Fruit fly (Drosophila melanogaster) whole organism, adult: ENCODE results near the gene Mul1.

ENCODE experiments used
- CG11617 ChIP-seq: fragments of 200-800 bp; sonication (Bioruptor generic); optimal IDR thresholded peaks from 2 replicates; lab custom pipeline; 2017; ENCODE audit warnings: mild to moderate bottlenecking, missing biosample characterization, missing genetic modification reagents, missing genetic modification characterization
- CG12768 ChIP-seq: fragments of 200-800 bp; sonication (Bioruptor generic); optimal IDR thresholded peaks from 2 replicates; lab custom pipeline; 2017; ENCODE audit warnings: missing biosample characterization, missing genetic modification characterization, mild to moderate bottlenecking, moderate library complexity, missing genetic modification reagents
- CG14711 ChIP-seq: fragments of 200-800 bp; sonication (Bioruptor generic); optimal IDR thresholded peaks from 2 replicates; lab custom pipeline; 2018; ENCODE audit warnings: missing biosample characterization, mild to moderate bottlenecking, missing genetic modification characterization, moderate library complexity
- CG1620 ChIP-seq: fragments of 200-800 bp; sonication (Bioruptor generic); optimal IDR thresholded peaks from 2 replicates; lab custom pipeline; 2016; ENCODE audit warnings: missing biosample characterization, missing genetic modification characterization
- CG33017 ChIP-seq: fragments of 200-800 bp; sonication (Bioruptor generic); optimal IDR thresholded peaks from 2 replicates; lab custom pipeline; 2018; ENCODE audit warnings: missing biosample characterization, mild to moderate bottlenecking, missing genetic modification characterization, moderate library complexity
- CG5204 ChIP-seq: fragments of 200-800 bp; sonication (Bioruptor generic); optimal IDR thresholded peaks from 2 replicates; lab custom pipeline; 2016; ENCODE audit warnings: missing biosample characterization, missing genetic modification characterization
- CG7045 ChIP-seq: fragments of 200-800 bp; sonication (Bioruptor generic); optimal IDR thresholded peaks from 2 replicates; lab custom pipeline; 2017; ENCODE audit warnings: missing biosample characterization, mild to moderate bottlenecking, missing genetic modification characterization
- CG7101 ChIP-seq: fragments of 200-800 bp; sonication (Bioruptor generic); optimal IDR thresholded peaks from 2 replicates; lab custom pipeline; 2018; ENCODE audit warnings: missing biosample characterization, mild to moderate bottlenecking, missing genetic modification characterization, moderate library complexity
- Clk ChIP-seq: fragments of 200-800 bp; sonication (Bioruptor generic); optimal IDR thresholded peaks from 2 replicates; lab custom pipeline; 2017; ENCODE audit warnings: missing biosample characterization, missing genetic modification characterization
- Crg-1 ChIP-seq: fragments of 200-800 bp; sonication (Bioruptor generic); optimal IDR thresholded peaks from 2 replicates; lab custom pipeline; 2016; ENCODE audit warnings: missing biosample characterization, missing genetic modification characterization
- Hr96 ChIP-seq: fragments of 200-800 bp; sonication (Bioruptor generic); optimal IDR thresholded peaks from 2 replicates; lab custom pipeline; 2016; ENCODE audit warnings: missing biosample characterization, missing genetic modification characterization
- Mnt ChIP-seq: fragments of 200-800 bp; sonication (Bioruptor generic); optimal IDR thresholded peaks from 2 replicates; lab custom pipeline; 2016; ENCODE audit warnings: missing biosample characterization, mild to moderate bottlenecking, missing genetic modification characterization
- bab1 ChIP-seq: fragments of 200-800 bp; sonication (Bioruptor generic); optimal IDR thresholded peaks from 3 replicates; lab custom pipeline; 2019; ENCODE audit warnings: missing biosample characterization, mild to moderate bottlenecking, missing genetic modification characterization, moderate library complexity
- cic ChIP-seq: fragments of 200-800 bp; sonication (Bioruptor generic); optimal IDR thresholded peaks from 2 replicates; lab custom pipeline; 2017; ENCODE audit warnings: missing biosample characterization, mild to moderate bottlenecking, missing genetic modification characterization, moderate library complexity
- cnc ChIP-seq, 2 experiments: fragments of >200 bp; optimal IDR thresholded peaks; 2 replicates each; lab custom pipeline; 2017
- kay ChIP-seq: fragments of 200-800 bp; sonication (Bioruptor generic); peaks from one replicate; lab custom pipeline; 2016; ENCODE audit warnings: missing biosample characterization, missing genetic modification characterization, borderline replicate concordance
- ovo ChIP-seq: fragments of 200-800 bp; sonication (Bioruptor generic); optimal IDR thresholded peaks from 2 replicates; lab custom pipeline; 2016; ENCODE audit warnings: missing biosample characterization, missing genetic modification characterization
- pad ChIP-seq: fragments of 200-800 bp; sonication (Bioruptor generic); optimal IDR thresholded peaks from 3 replicates; lab custom pipeline; 2017; ENCODE audit warnings: missing biosample characterization, missing genetic modification characterization, mild to moderate bottlenecking, moderate library complexity, missing genetic modification reagents
- tj ChIP-seq: fragments of 200-800 bp; sonication (Bioruptor generic); optimal IDR thresholded peaks from 3 replicates; lab custom pipeline; 2017; ENCODE audit warnings: missing biosample characterization, mild to moderate bottlenecking, missing genetic modification characterization, moderate library complexity
- toe ChIP-seq: fragments of 200-800 bp; sonication (Bioruptor generic); optimal IDR thresholded peaks from 2 replicates; lab custom pipeline; 2016; ENCODE audit warnings: missing biosample characterization, missing genetic modification characterization

The Mul1 gene

DNA sequence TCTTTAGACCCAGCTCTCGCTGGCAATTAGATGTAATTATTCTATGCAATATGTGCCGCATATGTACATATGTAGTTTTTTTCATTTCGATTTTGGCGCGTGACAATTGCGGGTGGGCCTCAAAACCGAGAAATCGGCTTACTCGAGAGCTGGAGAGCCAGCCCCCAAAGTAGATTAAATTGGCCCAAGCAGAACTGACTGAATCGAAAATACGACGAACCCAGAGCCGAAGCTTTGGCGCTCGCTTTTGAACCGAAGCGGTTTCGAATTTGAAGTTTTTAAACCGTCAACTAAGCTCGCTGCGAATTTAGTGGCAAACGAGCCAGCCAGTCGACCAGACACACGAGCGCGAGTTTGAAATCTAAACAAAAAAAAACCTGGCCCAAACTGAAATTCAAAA, 25.0 kb downstream of the Mul1 start, which contains the start of gene CG1136:
Gene CG1136 (plus strand): TSS at position 308 of the 400 bp plus-strand sequence.
- peak; percentile 14 for TF ChIP-seq tj (GFP tag; lab: Kevin White, UChicago)
- no peak for TF ChIP-seq CG7101 (tag; lab: Kevin White, UChicago)

DNA sequence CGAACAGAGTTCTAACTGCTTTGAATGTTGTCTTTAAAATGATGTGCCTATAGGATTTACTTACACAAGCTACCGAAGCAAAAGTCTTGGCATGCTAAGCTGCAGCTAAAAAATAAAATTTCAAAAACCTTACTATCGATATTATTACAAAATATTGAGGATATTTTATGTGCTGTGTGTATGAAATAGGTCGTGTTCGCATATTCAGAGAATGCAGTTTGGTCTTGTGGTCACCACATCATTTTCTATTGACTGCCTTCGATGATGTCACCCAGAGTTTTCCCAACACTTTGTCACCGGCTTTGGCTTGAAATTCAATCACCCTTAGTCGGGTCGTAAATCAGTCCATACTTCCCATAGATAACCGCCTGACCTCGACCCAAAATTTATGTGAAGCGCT, 26.4 kb downstream of the Mul1 start, which contains the start of gene Dpy-30L2:
Gene Dpy-30L2 (minus strand): TSS at position 101 of the 400 bp plus-strand sequence.
- no peak for TF ChIP-seq pad
- no peak for TF ChIP-seq toe
- TF ChIP-seq CG7101 (tag; lab: Kevin White, UChicago) = no peak
- no peak for TF ChIP-seq CG5204 (GFP tag; lab: Kevin White, UChicago)
- TF ChIP-seq Clk (GFP tag; lab: Kevin White, UChicago) = no peak
- TF ChIP-seq CG12768 (GFP tag; lab: Kevin White, UChicago) = no peak
- TF ChIP-seq CG33017 (tag; lab: Kevin White, UChicago) = no peak
- no peak for TF ChIP-seq Mnt (GFP tag; lab: Kevin White, UChicago)
- no peak for TF ChIP-seq kay (GFP tag; lab: Kevin White, UChicago)
- TF ChIP-seq CG14711 = no peak
- TF ChIP-seq cic (GFP tag; lab: Kevin White, UChicago) = no peak

DNA sequence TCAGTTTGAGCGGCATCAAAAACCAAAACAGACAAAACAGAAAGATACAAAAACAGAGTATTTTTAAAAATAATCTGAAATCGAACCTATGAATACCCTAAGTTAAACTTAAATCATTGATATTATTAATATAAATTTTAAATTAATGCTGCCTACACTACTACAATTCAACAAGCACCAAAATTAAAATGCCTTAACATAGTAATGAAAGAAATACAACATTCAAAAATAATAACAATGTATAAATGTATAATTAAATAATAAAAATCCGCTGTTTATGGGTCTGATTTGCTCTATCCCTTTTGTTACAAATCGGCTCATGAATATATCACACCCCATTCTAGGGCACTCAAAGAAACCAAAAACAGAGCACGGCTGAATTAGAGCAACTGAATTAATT, 27.8 kb downstream of the Mul1 start:
- TF ChIP-seq CG5204 (GFP tag; lab: Kevin White, UChicago) (no peak), Hr96 (GFP tag; lab: Kevin White, UChicago) (no peak), CG7045 (no peak), Clk (GFP tag; lab: Kevin White, UChicago) (no peak), pad (no peak), CG12768 (GFP tag; lab: Kevin White, UChicago) (no peak), bab1 (no peak), CG7101 (tag; lab: Kevin White, UChicago) (no peak), cic (GFP tag; lab: Kevin White, UChicago) (no peak), CG1620 (GFP tag; lab: Kevin White, UChicago) (no peak), Crg-1 (GFP tag; lab: Kevin White, UChicago) (no peak), cnc (optimal IDR thresholded peaks at IDR 0.05; lab: Kevin White, UChicago) (no peak), ovo (GFP tag; lab: Kevin White, UChicago) (no peak), Mnt (GFP tag; lab: Kevin White, UChicago) (no peak), CG14711 (no peak), CG33017 (tag; lab: Kevin White, UChicago) (no peak), toe (no peak), kay (GFP tag; lab: Kevin White, UChicago) (no peak), tj (GFP tag; lab: Kevin White, UChicago) (no peak), CG11617 (no peak)

DNA sequence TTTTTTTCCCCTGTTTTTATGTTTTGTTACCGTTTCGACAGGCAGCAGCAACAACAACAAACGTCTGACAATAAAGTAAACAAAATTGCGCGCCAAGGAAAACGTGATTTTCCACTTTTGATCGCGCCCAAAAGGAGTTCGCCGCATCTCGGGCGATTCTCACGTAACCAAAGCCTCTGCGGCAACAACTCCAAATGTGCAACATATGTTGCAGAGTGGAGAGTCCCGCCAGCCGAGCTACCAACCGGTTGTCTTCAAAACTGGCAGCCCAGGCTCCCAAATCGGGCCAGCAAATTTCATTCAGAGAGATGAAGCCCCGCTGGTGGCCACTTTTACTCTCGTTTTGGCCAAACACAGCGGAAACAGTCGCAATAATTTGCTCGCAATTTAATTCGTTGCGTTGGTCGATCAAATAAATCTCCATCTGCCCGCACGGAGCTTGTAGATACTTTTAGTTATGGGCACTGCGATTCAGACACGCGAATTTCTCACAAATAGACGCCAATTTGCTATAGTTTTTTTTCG, 34.2 kb downstream of the Mul1 start:
- TF ChIP-seq cnc (optimal IDR thresholded peaks at IDR 0.05; lab: Kevin White, UChicago) (no peak), Crg-1 (GFP tag; lab: Kevin White, UChicago) (no peak), cic (GFP tag; lab: Kevin White, UChicago) (no peak), CG7101 (tag; lab: Kevin White, UChicago) (no peak), CG33017 (tag; lab: Kevin White, UChicago) (no peak), CG12768 (GFP tag; lab: Kevin White, UChicago) (no peak), bab1 (no peak)

- TF ChIP-seq CG7045 (no peak), Clk (GFP tag; lab: Kevin White, UChicago) (no peak), bab1 (no peak), ovo (GFP tag; lab: Kevin White, UChicago) (no peak), CG1620 (GFP tag; lab: Kevin White, UChicago) (no peak), CG7101 (tag; lab: Kevin White, UChicago) (no peak), Crg-1 (GFP tag; lab: Kevin White, UChicago) (no peak), CG12768 (GFP tag; lab: Kevin White, UChicago) (no peak), Mnt (GFP tag; lab: Kevin White, UChicago) (no peak), cic (GFP tag; lab: Kevin White, UChicago) (no peak), CG11617 (no peak), cnc (optimal IDR thresholded peaks at IDR 0.05; lab: Kevin White, UChicago) (no peak), Hr96 (GFP tag; lab: Kevin White, UChicago) (no peak)
Observed at dm6 chr3L:4056812-4057211, 35.6 kb downstream of the Mul1 start.

dm6 chr3L:4059293-4059820, 38.1 kb downstream of the Mul1 start, which contains the start of gene Ugt305A1:
TSS of gene Ugt305A1 (plus strand) at chr3L:4059770.
- peak; percentile 6 for TF ChIP-seq CG7101 (tag; lab: Kevin White, UChicago)
- no peak for TF ChIP-seq Hr96 (GFP tag; lab: Kevin White, UChicago)
- TF ChIP-seq CG5204 (GFP tag; lab: Kevin White, UChicago) = peak; percentile 30
- TF ChIP-seq CG11617 = no peak

dm6 chr3L:4061921-4062474, 40.7 kb downstream of the Mul1 start, which contains the start of gene dib:
TSS of gene dib (plus strand) at chr3L:4062292.
- TF ChIP-seq bab1 = peak; percentile 47
- TF ChIP-seq CG33017 (tag; lab: Kevin White, UChicago) = no peak
- TF ChIP-seq tj (GFP tag; lab: Kevin White, UChicago) = peak; percentile 91
- TF ChIP-seq CG7101 (tag; lab: Kevin White, UChicago) = no peak
- TF ChIP-seq pad = peak; percentile 73
